Worm (Caenorhabditis elegans) whole organism, L4 larva: Measurements from ENCODE around the gene kel-10.

Source experiments
- F10B5.3 ChIP-seq: sonication (generic microtip); optimal IDR thresholded peaks from 2 replicates; lab custom pipeline; 2016; ENCODE audit warnings: mild to moderate bottlenecking, missing genetic modification characterization, missing compliant biosample characterization
- F49E8.2 ChIP-seq: sonication (generic microtip); optimal IDR thresholded peaks from 2 replicates; lab custom pipeline; 2016; ENCODE audit warnings: missing compliant biosample characterization, mild to moderate bottlenecking, missing genetic modification characterization, borderline replicate concordance
- T20F7.1 ChIP-seq: fragments of 200-800 bp; sonication (Bioruptor generic); optimal IDR thresholded peaks from 2 replicates; lab custom pipeline; 2018; ENCODE audit warnings: mild to moderate bottlenecking, missing genetic modification characterization, missing compliant biosample characterization
- Y105C5A.15 ChIP-seq: fragments of 200-800 bp; sonication (Bioruptor generic); IDR thresholded peaks from 2 replicates; pipeline ENCODE4 v1.3.6; 2022; ENCODE audit warnings: missing genetic modification characterization, missing compliant biosample characterization
- Y75B8A.6 ChIP-seq: fragments of 200-800 bp; sonication (Bioruptor generic); IDR thresholded peaks from 2 replicates; pipeline ENCODE4 v1.3.6; 2022; ENCODE audit warnings: missing genetic modification reagents, missing genetic modification characterization, missing compliant biosample characterization
- ZK337.2 ChIP-seq: fragments of 200-800 bp; sonication (Bioruptor generic); IDR thresholded peaks from 2 replicates; pipeline ENCODE4 v1.3.6; 2022; ENCODE audit warnings: missing genetic modification reagents, missing genetic modification characterization, missing compliant biosample characterization
- aha-1 ChIP-seq: fragments of 150-350 bp; peaks from one replicate; lab custom pipeline; 2014; ENCODE audit warnings: missing biosample characterization, missing genetic modification characterization
- aly-2 ChIP-seq: sonication (generic microtip); optimal IDR thresholded peaks from 2 replicates; lab custom pipeline; 2018; ENCODE audit warnings: missing biosample characterization, missing genetic modification characterization
- ama-1 ChIP-seq: fragments of 150-350 bp; optimal IDR thresholded peaks from 2 replicates; lab custom pipeline; 2014; ENCODE audit warnings: inconsistent platforms, mixed read lengths
- arid-1 ChIP-seq: fragments of 200-800 bp; sonication (Bioruptor generic); conservative IDR thresholded peaks from 2 replicates; pipeline ENCODE4 v1.3.6; 2022; ENCODE audit warnings: missing genetic modification reagents, missing genetic modification characterization, missing compliant biosample characterization
- ces-1 ChIP-seq: fragments of 150-350 bp; sonication (generic microtip); optimal IDR thresholded peaks from 4 replicates; lab custom pipeline; 2014; ENCODE audit warnings: missing biosample characterization, missing genetic modification reagents, missing genetic modification characterization
- cey-2 ChIP-seq: sonication (generic microtip); optimal IDR thresholded peaks from 3 replicates; lab custom pipeline; 2017; ENCODE audit warnings: missing genetic modification characterization, mild to moderate bottlenecking, missing compliant biosample characterization, antibody characterized with exemption, borderline replicate concordance; ENCODE audit not compliant: insufficient read depth
- ctbp-1 ChIP-seq: fragments of 200-800 bp; sonication (Bioruptor generic); IDR thresholded peaks from 2 replicates; pipeline ENCODE4 v1.3.6; 2022; ENCODE audit warnings: missing genetic modification reagents, missing genetic modification characterization, missing compliant biosample characterization
- daf-16 ChIP-seq, 3 experiments: sonication (generic microtip); optimal IDR thresholded peaks; 2 replicates each; lab custom pipeline; 2016 to 2017; ENCODE audit warnings: missing genetic modification characterization in 3 of 3, missing genetic modification reagents in 3 of 3, mild to moderate bottlenecking in 2 of 3, missing compliant biosample characterization in 2 of 3, missing biosample characterization in 1 of 3, moderate library complexity in 1 of 3
- dmd-6 ChIP-seq: fragments of 200-800 bp; sonication (Bioruptor generic); IDR thresholded peaks from 2 replicates; pipeline ENCODE4 v1.3.6; 2022; ENCODE audit warnings: missing genetic modification reagents, missing genetic modification characterization, missing compliant biosample characterization
- duxl-1 ChIP-seq: sonication (generic microtip); optimal IDR thresholded peaks from 2 replicates; lab custom pipeline; 2016; ENCODE audit warnings: mild to moderate bottlenecking, missing genetic modification characterization, moderate library complexity, missing compliant biosample characterization; ENCODE audit not compliant: poor library complexity
- dve-1 ChIP-seq: sonication (generic microtip); optimal IDR thresholded peaks from 2 replicates; lab custom pipeline; 2017; ENCODE audit warnings: antibody characterized with exemption, mild to moderate bottlenecking, missing genetic modification characterization, missing compliant biosample characterization; ENCODE audit not compliant: insufficient read depth
- egl-43 ChIP-seq: fragments of 200-800 bp; sonication (Bioruptor generic); IDR thresholded peaks from 2 replicates; pipeline ENCODE4 v1.3.6; 2022; ENCODE audit warnings: missing genetic modification reagents, missing genetic modification characterization, missing compliant biosample characterization
- gei-8 ChIP-seq: fragments of 200-800 bp; sonication (Bioruptor generic); optimal IDR thresholded peaks from 2 replicates; lab custom pipeline; 2018; ENCODE audit warnings: mild to moderate bottlenecking, missing genetic modification characterization, missing compliant biosample characterization
- hif-1 ChIP-seq, 2 experiments: sonication (generic microtip); optimal IDR thresholded peaks; 2 replicates each; lab custom pipeline; 2016 to 2017; ENCODE audit warnings: missing compliant biosample characterization in 2 of 2, missing genetic modification characterization in 2 of 2, missing genetic modification reagents in 2 of 2, missing genotype in 2 of 2, mild to moderate bottlenecking in 1 of 2
- hlh-30 ChIP-seq: sonication (generic microtip); optimal IDR thresholded peaks from 2 replicates; lab custom pipeline; 2017; ENCODE audit warnings: antibody characterized with exemption, mild to moderate bottlenecking, missing genetic modification characterization, missing compliant biosample characterization; ENCODE audit not compliant: insufficient read depth
- hmg-1.1 ChIP-seq: fragments of 200-800 bp; sonication (Bioruptor generic); IDR thresholded peaks from 2 replicates; pipeline ENCODE4 v1.3.6; 2022; ENCODE audit warnings: missing genetic modification reagents, missing genetic modification characterization, missing compliant biosample characterization
- lim-7 ChIP-seq: fragments of 200-800 bp; sonication (Bioruptor generic); IDR thresholded peaks from 2 replicates; pipeline ENCODE4 v1.3.6; 2022; ENCODE audit warnings: missing genetic modification characterization, missing compliant biosample characterization
- lin-1 ChIP-seq: fragments of 200-800 bp; sonication (Bioruptor generic); IDR thresholded peaks from 2 replicates; pipeline ENCODE4 v1.3.6; 2022; ENCODE audit warnings: missing genetic modification reagents, missing genetic modification characterization, missing compliant biosample characterization
- lin-39 ChIP-seq: fragments of 150-350 bp; optimal IDR thresholded peaks from 2 replicates; lab custom pipeline; 2014; ENCODE audit warnings: missing biosample characterization, missing genetic modification reagents, missing genetic modification characterization
- lir-3 ChIP-seq: sonication (generic microtip); optimal IDR thresholded peaks from 2 replicates; lab custom pipeline; 2016; ENCODE audit warnings: mild to moderate bottlenecking, missing genetic modification characterization, missing compliant biosample characterization
- lsy-2 ChIP-seq, 2 experiments: fragments of 150-350 bp in 1 of 2; sonication (generic microtip) in 1 of 2; optimal IDR thresholded peaks; 2 replicates each; lab custom pipeline; 2014 to 2017; ENCODE audit warnings: missing biosample characterization in 2 of 2, missing genetic modification characterization in 2 of 2
- madf-5 ChIP-seq, 2 experiments: fragments of 200-800 bp; sonication (Bioruptor generic); IDR thresholded peaks; 2 replicates each; pipeline ENCODE4 v1.3.6; 2022; ENCODE audit warnings: missing compliant biosample characterization in 2 of 2, missing genetic modification characterization in 2 of 2
- mxl-2 ChIP-seq: fragments of 200-800 bp; sonication (Bioruptor generic); conservative IDR thresholded peaks from 2 replicates; pipeline ENCODE4 v1.3.6; 2022; ENCODE audit warnings: missing genetic modification reagents, missing genetic modification characterization, missing compliant biosample characterization
- mxl-3 ChIP-seq: fragments of 200-800 bp; sonication (Bioruptor generic); optimal IDR thresholded peaks from 2 replicates; lab custom pipeline; 2018; ENCODE audit warnings: mild to moderate bottlenecking, missing genetic modification characterization, missing compliant biosample characterization
- nhr-10 ChIP-seq: fragments of 150-350 bp; optimal IDR thresholded peaks from 2 replicates; lab custom pipeline; 2014; ENCODE audit warnings: missing biosample characterization, missing genetic modification characterization
- nhr-11 ChIP-seq: fragments of 150-350 bp; optimal IDR thresholded peaks from 2 replicates; lab custom pipeline; 2014; ENCODE audit warnings: missing biosample characterization, missing genetic modification characterization
- nhr-25 ChIP-seq: sonication (generic microtip); optimal IDR thresholded peaks from 2 replicates; lab custom pipeline; 2017; ENCODE audit warnings: missing genetic modification characterization, mild to moderate bottlenecking, missing compliant biosample characterization, antibody characterized with exemption, moderate library complexity, borderline replicate concordance; ENCODE audit not compliant: insufficient read depth
- nhr-28 ChIP-seq: fragments of 150-350 bp; optimal IDR thresholded peaks from 2 replicates; lab custom pipeline; 2014; ENCODE audit warnings: missing biosample characterization, missing genetic modification characterization
- nhr-41 ChIP-seq: fragments of 200-800 bp; sonication (Bioruptor generic); IDR thresholded peaks from 2 replicates; pipeline ENCODE4 v1.3.6; 2022; ENCODE audit warnings: missing genetic modification reagents, missing genetic modification characterization, missing compliant biosample characterization
- nhr-48 ChIP-seq: sonication (generic microtip); optimal IDR thresholded peaks from 2 replicates; lab custom pipeline; 2016; ENCODE audit warnings: mild to moderate bottlenecking, missing genetic modification characterization, missing compliant biosample characterization
- nhr-76 ChIP-seq: fragments of 150-350 bp; optimal IDR thresholded peaks from 2 replicates; lab custom pipeline; 2014; ENCODE audit warnings: missing biosample characterization, missing genetic modification characterization
- nhr-77 ChIP-seq: fragments of 150-350 bp; optimal IDR thresholded peaks from 2 replicates; lab custom pipeline; 2014; ENCODE audit warnings: missing biosample characterization, missing genetic modification characterization
- pha-4 ChIP-seq, 2 experiments: fragments of 150-350 bp in 1 of 2; fragments of 200-800 bp in 1 of 2; sonication (Bioruptor generic) in 1 of 2; IDR thresholded peaks in 1 of 2; optimal IDR thresholded peaks in 1 of 2; 2 replicates each; pipeline versions ENCODE4 v1.3.6 to Lab custom; 2014 to 2022; ENCODE audit warnings: missing genetic modification characterization in 2 of 2, missing genetic modification reagents in 2 of 2, missing biosample characterization in 1 of 2, missing compliant biosample characterization in 1 of 2
- pqm-1 ChIP-seq: sonication (generic microtip); optimal IDR thresholded peaks from 2 replicates; lab custom pipeline; 2017; ENCODE audit warnings: missing biosample characterization, missing genetic modification characterization
- saeg-2 ChIP-seq: fragments of 200-800 bp; sonication (Bioruptor generic); IDR thresholded peaks from 2 replicates; pipeline ENCODE4 v1.3.6; 2022; ENCODE audit warnings: missing genetic modification reagents, missing genetic modification characterization, missing compliant biosample characterization
- sdz-12 ChIP-seq: fragments of 200-800 bp; sonication (Bioruptor generic); optimal IDR thresholded peaks from 2 replicates; lab custom pipeline; 2018; ENCODE audit warnings: mild to moderate bottlenecking, missing genetic modification characterization, missing compliant biosample characterization
- unc-39 ChIP-seq: sonication (generic microtip); optimal IDR thresholded peaks from 2 replicates; lab custom pipeline; 2017; ENCODE audit warnings: missing biosample characterization, missing genetic modification characterization
- unc-62 ChIP-seq, 3 experiments: fragments of 150-350 bp in 1 of 3; sonication (generic microtip); optimal IDR thresholded peaks in 2 of 3; peaks in 1 of 3; 1 replicate in 1 of 3; 2 replicates in 2 of 3; lab custom pipeline; 2014 to 2017; ENCODE audit warnings: missing biosample characterization in 3 of 3, missing genetic modification characterization in 3 of 3, missing genetic modification reagents in 3 of 3, missing genotype in 1 of 3
- vab-7 ChIP-seq: fragments of 200-800 bp; sonication (Bioruptor generic); IDR thresholded peaks from 2 replicates; pipeline ENCODE4 v1.3.6; 2022; ENCODE audit warnings: missing genetic modification reagents, missing genetic modification characterization, missing compliant biosample characterization
- zip-2 ChIP-seq: fragments of 150-350 bp; optimal IDR thresholded peaks from 2 replicates; lab custom pipeline; 2014; ENCODE audit warnings: missing biosample characterization, missing genetic modification characterization
- ztf-11 ChIP-seq: fragments of 150-350 bp; optimal IDR thresholded peaks from 2 replicates; lab custom pipeline; 2014; ENCODE audit warnings: missing biosample characterization, missing genetic modification characterization

kel-10 gene

ce11 chrIII:10140732-10141131 is 39.5 kb upstream of the kel-10 start, which contains the start of gene K08E5.6:
K08E5.6 (plus strand) TSS chrIII:10141032.
- TF ChIP-seq F49E8.2 (tag; lab: Kevin White, UChicago) (no peak), nhr-77 (tag; lab: Kevin White, UChicago) (no peak), zip-2 (tag; lab: Kevin White, UChicago) (no peak)

DNA sequence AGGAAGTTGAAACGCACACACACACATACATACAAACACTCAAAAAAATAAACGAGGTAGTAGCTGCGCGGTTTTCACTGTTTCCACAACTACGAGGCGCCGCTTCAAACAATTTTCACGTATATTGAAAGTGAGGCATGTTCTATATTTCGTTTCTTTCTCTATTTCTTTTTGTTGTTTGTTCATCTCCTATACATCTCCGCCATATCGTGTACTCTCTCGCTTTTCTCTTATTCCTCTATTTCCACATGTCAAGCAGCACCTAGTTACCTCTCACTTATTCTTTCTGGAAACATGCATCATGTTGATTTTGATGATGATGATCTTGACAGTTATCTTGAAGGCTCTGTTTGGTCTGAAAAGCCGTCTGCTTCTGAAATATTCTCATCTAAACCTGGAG is 35.5 kb upstream of the kel-10 start, which contains the start of gene ZK1128.7:
Gene ZK1128.7, plus strand, starts transcription at position 229 of the 400 bp plus-strand sequence.
- TF ChIP-seq ztf-11 (tag; lab: Kevin White, UChicago) (no peak), aly-2 (no peak), nhr-11 (tag; lab: Kevin White, UChicago) (no peak), madf-5 (GFP tag; IDR thresholded peaks at IDR 0.05; lab: Robert Waterston, UW) (no peak), unc-39 (tag; lab: Kevin White, UChicago) (no peak), duxl-1 (no peak), nhr-41 (GFP tag; lab: Robert Waterston, UW) (no peak), dve-1 (peak; percentile 6), nhr-28 (no peak), nhr-48 (no peak), lsy-2 (tag; optimal IDR thresholded peaks at IDR 0.05; lab: Kevin White, UChicago) (peak in 1 of 2 experiments; percentile 28), egl-43 (GFP tag; lab: Robert Waterston, UW) (no peak), ZK337.2 (GFP tag; lab: Robert Waterston, UW) (no peak), sdz-12 (GFP tag; lab: Kevin White, UChicago) (no peak), hif-1 (tag; optimal IDR thresholded peaks at IDR 0.05; lab: Kevin White, UChicago) (peak in 1 of 2 experiments; percentile 27), arid-1 (GFP tag; lab: Robert Waterston, UW) (no peak), hlh-30 (tag; lab: Kevin White, UChicago) (peak; percentile 8), gei-8 (GFP tag; lab: Kevin White, UChicago) (no peak), ctbp-1 (no peak), hmg-1.1 (GFP tag; lab: Robert Waterston, UW) (no peak), nhr-25 (tag; lab: Kevin White, UChicago) (no peak), unc-62 (GFP tag; optimal IDR thresholded peaks at IDR 0.05 in 1 of 2; lab: Kevin White, UChicago) (peak in 1 of 2 experiments; percentile 39), unc-62 (tag; optimal IDR thresholded peaks at IDR 0.05; lab: Kevin White, UChicago) (no peak), nhr-10 (no peak), Y105C5A.15 (GFP tag; lab: Robert Waterston, UW) (no peak), daf-16 (GFP tag; optimal IDR thresholded peaks at IDR 0.05; lab: Kevin White, UChicago) (no peak), daf-16 (tag; optimal IDR thresholded peaks at IDR 0.05; lab: Kevin White, UChicago) (no peak), T20F7.1 (GFP tag; lab: Kevin White, UChicago) (no peak), mxl-3 (GFP tag; lab: Kevin White, UChicago) (peak; percentile 9), cey-2 (no peak), mxl-2 (GFP tag; lab: Robert Waterston, UW) (no peak), ama-1 (no peak), saeg-2 (GFP tag; lab: Robert Waterston, UW) (no peak), dmd-6 (no peak), aha-1 (tag; lab: Kevin White, UChicago) (peak; percentile 89), Y75B8A.6 (no peak)

- TF ChIP-seq saeg-2 (GFP tag; lab: Robert Waterston, UW): no peak
- TF ChIP-seq lim-7: no peak
- no peak for TF ChIP-seq madf-5 (GFP tag; IDR thresholded peaks at IDR 0.05; lab: Robert Waterston, UW)
- no peak for TF ChIP-seq F10B5.3 (tag; lab: Kevin White, UChicago)
- no peak for TF ChIP-seq pha-4 (GFP tag; IDR thresholded peaks at IDR 0.05; lab: Robert Waterston, UW)
- TF ChIP-seq pha-4 (tag; optimal IDR thresholded peaks at IDR 0.05; lab: Kevin White, UChicago): no peak
- TF ChIP-seq ces-1 (GFP tag; lab: Kevin White, UChicago): no peak
- peak; percentile 9 for TF ChIP-seq nhr-28
- peak; percentile 43 for TF ChIP-seq pqm-1
- TF ChIP-seq nhr-76 (tag; lab: Kevin White, UChicago): no peak
- no peak for TF ChIP-seq lir-3 (tag; lab: Kevin White, UChicago)
- no peak for TF ChIP-seq ZK337.2 (GFP tag; lab: Robert Waterston, UW)
- TF ChIP-seq unc-39 (tag; lab: Kevin White, UChicago): no peak
- no peak for TF ChIP-seq lin-1
- TF ChIP-seq lin-39 (tag; lab: Kevin White, UChicago): no peak
- no peak for TF ChIP-seq vab-7 (GFP tag; lab: Robert Waterston, UW)
- TF ChIP-seq aha-1 (tag; lab: Kevin White, UChicago): no peak
- no peak for TF ChIP-seq daf-16 (GFP tag; optimal IDR thresholded peaks at IDR 0.05; lab: Kevin White, UChicago)
- peak; percentile 55 for TF ChIP-seq daf-16 (tag; optimal IDR thresholded peaks at IDR 0.05; lab: Kevin White, UChicago)
These were observed 33.3 kb upstream of the kel-10 start for ce11 chrIII:10134517-10134916.
